Worm (Caenorhabditis elegans): Measurements from ENCODE around the gene pezo-1.

DNA sequence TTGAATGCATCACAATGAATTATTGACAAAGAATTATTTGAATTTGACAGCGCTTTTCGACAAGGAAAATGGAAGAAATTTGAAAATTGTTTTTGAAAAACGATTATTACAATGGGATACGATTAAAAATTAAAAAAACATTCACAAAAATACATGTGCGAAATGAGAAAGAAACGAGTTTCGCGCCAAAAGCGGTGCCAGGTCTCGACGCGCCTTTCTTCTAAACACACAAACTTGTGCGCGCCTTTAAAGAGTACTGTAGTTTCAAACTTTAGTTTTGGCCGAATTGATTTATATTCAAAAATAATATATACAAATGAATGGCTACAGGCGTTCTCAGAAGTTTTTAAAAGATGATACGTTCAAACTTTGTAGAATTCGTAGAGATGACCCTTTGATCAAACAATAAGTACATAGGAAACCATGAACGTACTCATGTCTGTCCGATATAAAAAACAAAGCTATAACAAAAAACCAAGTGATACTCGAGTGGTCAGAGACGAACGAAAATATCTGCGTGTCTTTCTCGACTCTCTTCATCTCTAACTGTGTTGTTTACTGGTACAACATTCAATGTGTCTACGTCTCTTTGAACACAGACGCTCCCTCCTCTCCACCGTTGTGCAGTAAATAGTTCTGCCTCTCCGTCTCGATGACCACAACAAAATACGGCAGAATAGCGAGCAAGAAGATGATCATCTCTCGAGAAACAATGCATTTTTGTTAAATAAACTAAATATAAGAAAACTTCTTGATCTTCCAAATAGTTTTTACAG, 1.7 kb upstream of the pezo-1 start:
- peak; percentile 20; the same call in 1 of the 2 replicates for TF ChIP-seq B0019.2 (GFP tag; conservative IDR thresholded peaks at IDR 0.05)
- TF ChIP-seq ets-4 (GFP tag; optimal IDR thresholded peaks at IDR 0.05): no peak
- TF ChIP-seq nfya-2 (GFP tag; IDR thresholded peaks at IDR 0.05): no peak
- TF ChIP-seq ZK185.1 (tag; optimal IDR thresholded peaks at IDR 0.05; ENCODE audit: poor library complexity, severe bottlenecking): peak; percentile 10
